Worm (Caenorhabditis elegans) whole organism, L2 larva: ENCODE measurements around the gene eif-2Bgamma.

ENCODE experiments used
- R02D3.7 ChIP-seq: fragments of 150-350 bp; optimal IDR thresholded peaks from 2 replicates; lab custom pipeline; 2014; ENCODE audit warnings: missing biosample characterization, missing genetic modification characterization
- alr-1 ChIP-seq: fragments of 150-350 bp; optimal IDR thresholded peaks from 2 replicates; lab custom pipeline; 2014; ENCODE audit warnings: missing biosample characterization, missing genetic modification characterization
- aly-2 ChIP-seq: fragments of 150-350 bp; optimal IDR thresholded peaks from 2 replicates; lab custom pipeline; 2014; ENCODE audit warnings: missing biosample characterization, missing genetic modification characterization
- egl-27 ChIP-seq: sonication (generic microtip); optimal IDR thresholded peaks from 3 replicates; lab custom pipeline; 2017; ENCODE audit warnings: missing biosample characterization, missing genetic modification reagents, missing genetic modification characterization
- lsy-2 ChIP-seq, 2 experiments: fragments of 150-350 bp in 1 of 2; sonication (generic microtip) in 1 of 2; optimal IDR thresholded peaks; 2 replicates each; lab custom pipeline; 2014 to 2017; ENCODE audit warnings: missing biosample characterization in 2 of 2, missing genetic modification characterization in 2 of 2
- nhr-12 ChIP-seq: fragments of 150-350 bp; optimal IDR thresholded peaks from 2 replicates; lab custom pipeline; 2014; ENCODE audit warnings: missing biosample characterization, missing genetic modification characterization
- nhr-129 ChIP-seq: fragments of 150-350 bp; optimal IDR thresholded peaks from 2 replicates; lab custom pipeline; 2014; ENCODE audit warnings: missing biosample characterization, missing genetic modification characterization
- nhr-237 ChIP-seq: fragments of 150-350 bp; optimal IDR thresholded peaks from 2 replicates; lab custom pipeline; 2014; ENCODE audit warnings: missing biosample characterization, missing genetic modification characterization
- nhr-77 ChIP-seq: fragments of 150-350 bp; optimal IDR thresholded peaks from 2 replicates; lab custom pipeline; 2014; ENCODE audit warnings: missing biosample characterization, missing genetic modification characterization
- skn-1 ChIP-seq: sonication (generic microtip); optimal IDR thresholded peaks from 2 replicates; lab custom pipeline; 2017; ENCODE audit warnings: missing biosample characterization, missing genetic modification characterization
- sma-3 ChIP-seq: sonication (generic microtip); optimal IDR thresholded peaks from 2 replicates; lab custom pipeline; 2016; ENCODE audit warnings: missing genetic modification reagents, missing genetic modification characterization, missing compliant biosample characterization
- snpc-4 ChIP-seq: fragments of 150-350 bp; optimal IDR thresholded peaks from 2 replicates; lab custom pipeline; 2014; ENCODE audit warnings: missing biosample characterization, missing genetic modification characterization

- no peak for TF ChIP-seq aly-2 (tag; lab: Kevin White, UChicago)
- TF ChIP-seq skn-1 (tag; lab: Kevin White, UChicago) = no peak
- TF ChIP-seq nhr-129 (tag; lab: Kevin White, UChicago) = no peak
- TF ChIP-seq snpc-4 (tag; lab: Kevin White, UChicago) = no peak
- TF ChIP-seq lsy-2 (tag; optimal IDR thresholded peaks at IDR 0.05; lab: Kevin White, UChicago) = no peak
- no peak for TF ChIP-seq nhr-12 (tag; lab: Kevin White, UChicago)
- TF ChIP-seq nhr-77 = no peak
- no peak for TF ChIP-seq alr-1 (tag; lab: Kevin White, UChicago)
- TF ChIP-seq R02D3.7 (tag; lab: Kevin White, UChicago) = no peak
- TF ChIP-seq egl-27 = no peak
- no peak for TF ChIP-seq sma-3 (GFP tag; lab: Kevin White, UChicago)
- TF ChIP-seq nhr-237 (tag; lab: Kevin White, UChicago) = no peak
Measured at ce11 chrII:6923792-6924191, 43.7 kb downstream of the eif-2Bgamma start.
